Worm (Caenorhabditis elegans): ENCODE measurements around the gene Y38H6C.15.

DNA sequence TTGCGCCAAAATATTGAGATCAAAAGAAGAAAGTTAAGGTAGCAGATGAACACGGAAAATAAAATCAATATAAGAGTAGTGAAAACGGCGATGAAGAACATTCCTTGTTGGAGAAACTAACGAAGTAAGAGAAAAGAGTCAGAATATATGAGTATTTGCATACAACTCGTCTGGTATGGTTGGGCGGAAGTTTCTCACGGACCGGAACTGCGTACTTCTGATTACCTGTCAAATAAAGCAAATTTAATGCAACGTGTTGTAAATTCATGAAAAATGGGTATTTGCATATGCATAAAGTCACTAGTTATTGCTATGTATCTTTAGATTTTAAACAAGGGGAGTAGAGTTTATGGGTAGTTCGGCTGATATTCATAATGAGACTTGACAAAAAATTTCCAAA, 47.0 kb downstream of the Y38H6C.15 start, which contains the start of gene srbc-78:
- TF ChIP-seq ref-1 (GFP tag; conservative IDR thresholded peaks at IDR 0.05) (no peak), med-1 (GFP tag; optimal IDR thresholded peaks at IDR 0.05; ENCODE audit: insufficient read depth) (no peak)
